Worm (Caenorhabditis elegans): ENCODE results near the gene hsp-12.6.

- TF ChIP-seq ztf-29 (GFP tag; IDR thresholded peaks at IDR 0.05) (no peak), klf-2 (GFP tag; conservative IDR thresholded peaks at IDR 0.05) (no peak), ztf-23 (GFP tag; IDR thresholded peaks at IDR 0.05) (no peak), med-1 (GFP tag; optimal IDR thresholded peaks at IDR 0.05; ENCODE audit: insufficient read depth) (no peak), ref-1 (GFP tag; conservative IDR thresholded peaks at IDR 0.05) (no peak), cog-1 (tag; optimal IDR thresholded peaks at IDR 0.05) (no peak)
These were observed 43.1 kb downstream of the hsp-12.6 start for ce11 chrIV:9403761-9404420.

All from whole organism, midembryonic.